Worm (Caenorhabditis elegans): ENCODE data around the gene Y46C8AL.11.

Gene Y46C8AL.11

ce11 chrIV:3914462-3914861 lies 28.6 kb upstream of the Y46C8AL.11 start, which contains the start of gene F56D6.19 (continued):
- TF ChIP-seq let-526 (GFP tag; IDR thresholded peaks at IDR 0.05) (no peak), lin-54 (GFP tag; optimal IDR thresholded peaks at IDR 0.05) (no peak), xnd-1 (tag; optimal IDR thresholded peaks at IDR 0.05) (no peak)

- no peak for TF ChIP-seq ceh-79 (tag; optimal IDR thresholded peaks at IDR 0.05)
Measured at ce11 chrIV:3915296-3915695, 27.8 kb upstream of the Y46C8AL.11 start, which contains the start of gene srz-20. TSS of gene srz-20 (plus strand) at chrIV:3915596.

- no peak for TF ChIP-seq mcd-1 (GFP tag; IDR thresholded peaks at IDR 0.05)
- no peak for TF ChIP-seq ztf-28 (GFP tag; IDR thresholded peaks at IDR 0.05)
- no peak for TF ChIP-seq Y67H2A.10 (GFP tag; conservative IDR thresholded peaks at IDR 0.05)
- TF ChIP-seq ztf-22 (GFP tag; optimal IDR thresholded peaks at IDR 0.05), result no peak
- TF ChIP-seq K11D2.4 (GFP tag; IDR thresholded peaks at IDR 0.05), result no peak
- TF ChIP-seq sptf-2 (GFP tag; optimal IDR thresholded peaks at IDR 0.05), result no peak
- TF ChIP-seq hlh-26 (GFP tag; conservative IDR thresholded peaks at IDR 0.05), result no peak
- TF ChIP-seq pha-4 (tag; optimal IDR thresholded peaks at IDR 0.05), result no peak
- TF ChIP-seq B0019.2 (GFP tag; conservative IDR thresholded peaks at IDR 0.05), result no peak
- no peak for TF ChIP-seq Y53G8AR.9 (GFP tag; conservative IDR thresholded peaks at IDR 0.05)
Measured at ce11 chrIV:3917405-3917804, 25.7 kb upstream of the Y46C8AL.11 start, which contains the start of gene F56D6.14. TSS of gene F56D6.14 (plus strand) at chrIV:3917705.

ce11 chrIV:3918160-3918559 lies 24.9 kb upstream of the Y46C8AL.11 start, which contains the start of gene F56D6.23:
TSS of gene F56D6.23 (plus strand) at chrIV:3918460.
- TF ChIP-seq ceh-27 (GFP tag; optimal IDR thresholded peaks at IDR 0.05) (no peak), mcd-1 (GFP tag; IDR thresholded peaks at IDR 0.05) (no peak), akir-1 (GFP tag; optimal IDR thresholded peaks at IDR 0.05) (no peak), dox-1 (GFP tag; IDR thresholded peaks at IDR 0.05) (no peak), F33H1.4 (GFP tag; IDR thresholded peaks at IDR 0.05) (no peak), K11D2.4 (GFP tag; IDR thresholded peaks at IDR 0.05) (no peak), F39B2.1 (GFP tag; IDR thresholded peaks at IDR 0.05) (no peak), ztf-18 (tag; optimal IDR thresholded peaks at IDR 0.05) (no peak), lin-40 (tag; optimal IDR thresholded peaks at IDR 0.05) (no peak), aptf-3 (GFP tag; IDR thresholded peaks at IDR 0.05) (no peak), nhr-179 (tag; optimal IDR thresholded peaks at IDR 0.05) (no peak), ztf-3 (GFP tag; optimal IDR thresholded peaks at IDR 0.05) (no peak), ccch-3 (GFP tag; optimal IDR thresholded peaks at IDR 0.05) (no peak)

- TF ChIP-seq Y56A3A.18 (GFP tag; IDR thresholded peaks at IDR 0.05), result no peak
- TF ChIP-seq cebp-1 (GFP tag; IDR thresholded peaks at IDR 0.05), result no peak
- TF ChIP-seq cebp-1 (tag; optimal IDR thresholded peaks at IDR 0.05), result no peak
- no peak for TF ChIP-seq F39B2.1 (GFP tag; IDR thresholded peaks at IDR 0.05)
- no peak for TF ChIP-seq C17E4.6 (GFP tag; IDR thresholded peaks at IDR 0.05)
- TF ChIP-seq bed-2 (GFP tag; IDR thresholded peaks at IDR 0.05), result no peak
- TF ChIP-seq zfh-2 (GFP tag; conservative IDR thresholded peaks at IDR 0.05), result no peak
- TF ChIP-seq ets-4 (GFP tag; optimal IDR thresholded peaks at IDR 0.05), result no peak
- TF ChIP-seq tlf-1 (GFP tag; optimal IDR thresholded peaks at IDR 0.05), result no peak
- no peak for TF ChIP-seq atf-7 (tag; optimal IDR thresholded peaks at IDR 0.05)
- no peak for TF ChIP-seq ztf-3 (GFP tag; optimal IDR thresholded peaks at IDR 0.05)
- TF ChIP-seq dpl-1 (GFP tag; optimal IDR thresholded peaks at IDR 0.05), result no peak
- TF ChIP-seq nfya-1 (tag; optimal IDR thresholded peaks at IDR 0.05; ENCODE audit: borderline replicate concordance, insufficient read depth), result no peak
- no peak for TF ChIP-seq tbp1 (GFP tag; optimal IDR thresholded peaks at IDR 0.05)
- TF ChIP-seq Y79H2A.3 (GFP tag; conservative IDR thresholded peaks at IDR 0.05), result no peak
Measured at ce11 chrIV:3919506-3919905, 23.6 kb upstream of the Y46C8AL.11 start, which contains the start of gene srz-19. TSS of gene srz-19 (plus strand) at chrIV:3919806.
